Fruit fly (Drosophila melanogaster) whole organism, embryonic: Measurements from ENCODE around the gene CG3862.
A peak's percentile ranks its signal among the peaks of the same experiment; 100 is the strongest.

Experiments
- CG10267 ChIP-seq: fragments of 200-800 bp; sonication (Bioruptor generic); optimal IDR thresholded peaks from 2 replicates; lab custom pipeline; 2018; ENCODE audit warnings: missing biosample characterization, mild to moderate bottlenecking, missing genetic modification characterization, moderate library complexity
- CG10366 ChIP-seq: fragments of 200-800 bp; sonication (Bioruptor generic); IDR thresholded peaks from 2 replicates; pipeline ENCODE4 v1.3.6; 2022; ENCODE audit warnings: missing biosample characterization, missing genetic modification characterization
- CG11093 ChIP-seq: fragments of 200-800 bp; sonication (Bioruptor generic); IDR thresholded peaks from 3 replicates; pipeline ENCODE4 v1.3.6; 2022; ENCODE audit warnings: missing biosample characterization, missing genetic modification characterization
- CG11398 ChIP-seq: fragments of 200-800 bp; sonication (Bioruptor generic); optimal IDR thresholded peaks from 2 replicates; lab custom pipeline; 2016; ENCODE audit warnings: missing biosample characterization, missing genetic modification characterization
- CG14441 ChIP-seq: fragments of 200-800 bp; sonication (Bioruptor generic); IDR thresholded peaks from 2 replicates; pipeline ENCODE4 v1.3.6; 2022; ENCODE audit warnings: missing biosample characterization, missing genetic modification characterization
- CG15514 ChIP-seq: fragments of 200-800 bp; sonication (Bioruptor generic); optimal IDR thresholded peaks from 3 replicates; lab custom pipeline; 2017; ENCODE audit warnings: missing biosample characterization, missing genetic modification characterization, mild to moderate bottlenecking, moderate library complexity, missing genetic modification reagents
- CG17361 ChIP-seq: fragments of 200-800 bp; sonication (Bioruptor generic); IDR thresholded peaks from 3 replicates; pipeline ENCODE4 v1.3.6; 2022; ENCODE audit warnings: missing biosample characterization, missing genetic modification characterization
- CG18619 ChIP-seq: fragments of 200-800 bp; sonication (Bioruptor generic); optimal IDR thresholded peaks from 3 replicates; lab custom pipeline; 2017; ENCODE audit warnings: missing biosample characterization, mild to moderate bottlenecking, missing genetic modification characterization
- CG18764 ChIP-seq: fragments of 200-800 bp; sonication (Bioruptor generic); optimal IDR thresholded peaks from 3 replicates; lab custom pipeline; 2016; ENCODE audit warnings: missing biosample characterization, missing genetic modification characterization
- CG31365 ChIP-seq: fragments of 200-800 bp; sonication (Bioruptor generic); optimal IDR thresholded peaks from 2 replicates; lab custom pipeline; 2018; ENCODE audit warnings: missing biosample characterization, mild to moderate bottlenecking, missing genetic modification characterization
- CG4328 ChIP-seq: fragments of 200-800 bp; sonication (Bioruptor generic); optimal IDR thresholded peaks from 3 replicates; lab custom pipeline; 2017; ENCODE audit warnings: missing biosample characterization, missing genetic modification reagents, missing genetic modification characterization
- CG4820 ChIP-seq: fragments of 200-800 bp; sonication (Bioruptor generic); optimal IDR thresholded peaks from 3 replicates; lab custom pipeline; 2016; ENCODE audit warnings: missing biosample characterization, missing genetic modification characterization
- CG5245 ChIP-seq: fragments of 200-800 bp; sonication (Bioruptor generic); optimal IDR thresholded peaks from 3 replicates; lab custom pipeline; 2016; ENCODE audit warnings: missing biosample characterization, missing genetic modification characterization
- CG6175 ChIP-seq: fragments of 200-800 bp; sonication (Bioruptor generic); IDR thresholded peaks from 3 replicates; pipeline ENCODE4 v1.3.6; 2022; ENCODE audit warnings: missing biosample characterization, missing genetic modification characterization
- CG6654 ChIP-seq: fragments of 200-800 bp; sonication (Bioruptor generic); optimal IDR thresholded peaks from 2 replicates; lab custom pipeline; 2017; ENCODE audit warnings: missing biosample characterization, mild to moderate bottlenecking, missing genetic modification characterization
- CG7928 ChIP-seq: fragments of 200-800 bp; sonication (Bioruptor generic); optimal IDR thresholded peaks from 2 replicates; lab custom pipeline; 2017; ENCODE audit warnings: missing biosample characterization, mild to moderate bottlenecking, missing genetic modification characterization
- Dip3 ChIP-seq: fragments of 200-800 bp; sonication (Bioruptor generic); optimal IDR thresholded peaks from 3 replicates; lab custom pipeline; 2016; ENCODE audit warnings: missing biosample characterization, missing genetic modification characterization
- Eip74EF ChIP-seq, 2 experiments: fragments of 200-800 bp in 1 of 2; fragments of >200 bp in 1 of 2; sonication (Bioruptor generic) in 1 of 2; optimal IDR thresholded peaks; 2 replicates each; lab custom pipeline; 2017 to 2019; ENCODE audit warnings: missing biosample characterization in 2 of 2, missing genetic modification characterization in 2 of 2, mild to moderate bottlenecking in 1 of 2, moderate library complexity in 1 of 2
- Fer1 ChIP-seq: fragments of 200-800 bp; sonication (Bioruptor generic); optimal IDR thresholded peaks from 2 replicates; lab custom pipeline; 2017; ENCODE audit warnings: missing biosample characterization, mild to moderate bottlenecking, missing genetic modification characterization
- Hsf ChIP-seq: fragments of 200-800 bp; sonication (Bioruptor generic); optimal IDR thresholded peaks from 3 replicates; lab custom pipeline; 2016; ENCODE audit warnings: missing biosample characterization, missing genetic modification characterization
- Lhr ChIP-seq: fragments of 200-800 bp; sonication (Bioruptor generic); optimal IDR thresholded peaks from 3 replicates; lab custom pipeline; 2017; ENCODE audit warnings: mild to moderate bottlenecking, missing biosample characterization, missing genetic modification reagents, missing genetic modification characterization
- NC2β ChIP-seq: fragments of 200-800 bp; sonication (Bioruptor generic); optimal IDR thresholded peaks from 2 replicates; lab custom pipeline; 2016; ENCODE audit warnings: missing biosample characterization, missing genetic modification characterization
- Neu2 ChIP-seq: fragments of 200-800 bp; sonication (Bioruptor generic); optimal IDR thresholded peaks from 3 replicates; lab custom pipeline; 2016; ENCODE audit warnings: missing biosample characterization, missing genetic modification characterization, borderline replicate concordance
- Nf-YA ChIP-seq: fragments of 200-800 bp; sonication (Bioruptor generic); IDR thresholded peaks from 2 replicates; pipeline ENCODE4 v1.3.6; 2022; ENCODE audit warnings: missing biosample characterization, missing genetic modification characterization
- Oli ChIP-seq: fragments of 200-800 bp; sonication (Bioruptor generic); optimal IDR thresholded peaks from 2 replicates; lab custom pipeline; 2018; ENCODE audit warnings: missing biosample characterization, mild to moderate bottlenecking, missing genetic modification characterization, moderate library complexity
- Ptx1 ChIP-seq: fragments of 200-800 bp; sonication (Bioruptor generic); IDR thresholded peaks from 2 replicates; pipeline ENCODE4 v1.3.6; 2022; ENCODE audit warnings: missing biosample characterization, missing genetic modification characterization
- Rfx ChIP-seq: fragments of 200-800 bp; sonication (Bioruptor generic); IDR thresholded peaks from 2 replicates; pipeline ENCODE4 v1.3.6; 2022; ENCODE audit warnings: missing biosample characterization, missing genetic modification characterization
- Rx ChIP-seq: fragments of 200-800 bp; sonication (Bioruptor generic); IDR thresholded peaks from 2 replicates; pipeline ENCODE4 v1.3.6; 2022; ENCODE audit warnings: missing biosample characterization, missing genetic modification characterization
- Sox102F ChIP-seq: fragments of 200-800 bp; sonication (Bioruptor generic); optimal IDR thresholded peaks from 2 replicates; lab custom pipeline; 2018; ENCODE audit warnings: missing biosample characterization, mild to moderate bottlenecking, missing genetic modification characterization, moderate library complexity
- Sry-β ChIP-seq: fragments of 200-800 bp; sonication (Bioruptor generic); optimal IDR thresholded peaks from 2 replicates; lab custom pipeline; 2018; ENCODE audit warnings: missing biosample characterization, mild to moderate bottlenecking, missing genetic modification characterization, moderate library complexity
- Taf1 ChIP-seq: fragments of 200-800 bp; sonication (Bioruptor generic); IDR thresholded peaks from 2 replicates; pipeline ENCODE4 v1.3.6; 2022; ENCODE audit warnings: missing biosample characterization, missing genetic modification characterization
- Xbp1 ChIP-seq: fragments of 200-800 bp; sonication (Bioruptor generic); optimal IDR thresholded peaks from 3 replicates; lab custom pipeline; 2016; ENCODE audit warnings: missing biosample characterization, mild to moderate bottlenecking, missing genetic modification characterization
- chm ChIP-seq: fragments of 200-800 bp; sonication (Bioruptor generic); IDR thresholded peaks from 2 replicates; pipeline ENCODE4 v1.3.6; 2022; ENCODE audit warnings: missing biosample characterization, missing genetic modification characterization
- cwo ChIP-seq: fragments of 200-800 bp; sonication (Bioruptor generic); optimal IDR thresholded peaks from 3 replicates; lab custom pipeline; 2017; ENCODE audit warnings: missing biosample characterization, missing genetic modification characterization, mild to moderate bottlenecking, moderate library complexity, missing genetic modification reagents
- fd96Cb ChIP-seq: fragments of 200-800 bp; sonication (Bioruptor generic); optimal IDR thresholded peaks from 2 replicates; lab custom pipeline; 2018; ENCODE audit warnings: missing biosample characterization, mild to moderate bottlenecking, missing genetic modification characterization, moderate library complexity
- gro ChIP-seq: fragments of 200-800 bp; sonication (Bioruptor generic); optimal IDR thresholded peaks from 2 replicates; lab custom pipeline; 2016; ENCODE audit warnings: missing biosample characterization, missing genetic modification characterization
- h ChIP-seq: fragments of >200 bp; optimal IDR thresholded peaks from 2 replicates; lab custom pipeline; 2017
- lilli ChIP-seq: fragments of 200-800 bp; sonication (Bioruptor generic); optimal IDR thresholded peaks from 3 replicates; lab custom pipeline; 2016; ENCODE audit warnings: missing biosample characterization, missing genetic modification characterization
- nom ChIP-seq: fragments of 200-800 bp; sonication (Bioruptor generic); optimal IDR thresholded peaks from 2 replicates; lab custom pipeline; 2017; ENCODE audit warnings: missing biosample characterization, missing genetic modification characterization, mild to moderate bottlenecking, moderate library complexity, missing genetic modification reagents
- onecut ChIP-seq: fragments of 200-800 bp; sonication (Bioruptor generic); IDR thresholded peaks from 2 replicates; pipeline ENCODE4 v1.3.6; 2022; ENCODE audit warnings: missing biosample characterization, missing genetic modification characterization
- otp ChIP-seq: fragments of 200-800 bp; sonication (Bioruptor generic); IDR thresholded peaks from 3 replicates; pipeline ENCODE4, ENCODE4 v1.3.6; 2022; ENCODE audit warnings: missing biosample characterization, missing genetic modification characterization
- pan ChIP-seq, 4 experiments: fragments of >200 bp in 3 of 4; fragments of 200-800 bp in 1 of 4; sonication (Bioruptor generic) in 1 of 4; optimal IDR thresholded peaks in 3 of 4; IDR thresholded peaks in 1 of 4; 2 replicates each; pipeline versions ENCODE4 v1.3.6 to Lab custom; 2017 to 2022; ENCODE audit warnings: missing biosample characterization in 2 of 4, missing genetic modification characterization in 2 of 4, mixed read lengths in 1 of 4
- pho ChIP-seq: fragments of 200-800 bp; sonication (Bioruptor generic); optimal IDR thresholded peaks from 2 replicates; lab custom pipeline; 2016; ENCODE audit warnings: missing biosample characterization, missing genetic modification characterization
- psq ChIP-seq: fragments of 200-800 bp; sonication (Bioruptor generic); optimal IDR thresholded peaks from 2 replicates; lab custom pipeline; 2017; ENCODE audit warnings: missing biosample characterization, missing genetic modification characterization
- sim ChIP-seq: fragments of 200-800 bp; sonication (Bioruptor generic); IDR thresholded peaks from 2 replicates; pipeline ENCODE4 v1.3.6; 2022; ENCODE audit warnings: missing biosample characterization, missing genetic modification characterization
- slp2 ChIP-seq: fragments of 200-800 bp; sonication (Bioruptor generic); optimal IDR thresholded peaks from 2 replicates; lab custom pipeline; 2016; ENCODE audit warnings: missing biosample characterization, missing genetic modification characterization
- ssp ChIP-seq: fragments of 200-800 bp; sonication (Bioruptor generic); IDR thresholded peaks from 2 replicates; pipeline ENCODE4 v1.3.6; 2022; ENCODE audit warnings: missing biosample characterization, missing genetic modification characterization
- stwl ChIP-seq: fragments of 200-800 bp; sonication (Bioruptor generic); optimal IDR thresholded peaks from 3 replicates; lab custom pipeline; 2018; ENCODE audit warnings: missing biosample characterization, mild to moderate bottlenecking, missing genetic modification characterization, moderate library complexity
- vfl ChIP-seq: fragments of 200-800 bp; sonication (Bioruptor generic); optimal IDR thresholded peaks from 2 replicates; lab custom pipeline; 2016; ENCODE audit warnings: missing biosample characterization, missing genetic modification characterization
- wek ChIP-seq: fragments of 200-800 bp; sonication (Bioruptor generic); optimal IDR thresholded peaks from 3 replicates; lab custom pipeline; 2018; ENCODE audit warnings: missing biosample characterization, mild to moderate bottlenecking, missing genetic modification characterization, moderate library complexity

The CG3862 gene

dm6 chr2L:850727-851257 is 25.1 kb upstream of the CG3862 start, which contains the start of gene drongo:
Gene drongo, minus strand, starts transcription at chr2L:851071.
- TF ChIP-seq wek (peak; percentile 41), slp2 (GFP tag; lab: Kevin White, UChicago) (no peak), CG5245 (no peak), CG31365 (tag; lab: Kevin White, UChicago) (peak; percentile 6), CG14441 (GFP tag; lab: Robert Waterston, UW) (peak; percentile 32; the same call in 1 of the 2 replicates), ssp (no peak), NC2β (peak; percentile 53), sim (GFP tag; lab: Robert Waterston, UW) (0 out of 2 replicates have a peak, but pooled peaks have one; percentile 8), Fer1 (GFP tag; lab: Kevin White, UChicago) (peak; percentile 54), Sox102F (GFP tag; lab: Kevin White, UChicago) (no peak), CG6654 (no peak), fd96Cb (no peak), h (no peak), CG11093 (GFP tag; lab: Robert Waterston, UW) (no peak), vfl (GFP tag; lab: Kevin White, UChicago) (peak; percentile 57), nom (peak; percentile 76), lilli (peak; percentile 33), Neu2 (no peak), Xbp1 (GFP tag; lab: Kevin White, UChicago) (peak; percentile 45), CG4820 (GFP tag; lab: Kevin White, UChicago) (no peak), Sry-β (GFP tag; lab: Kevin White, UChicago) (peak; percentile 7), CG17361 (GFP tag; lab: Robert Waterston, UW) (no peak), CG7928 (GFP tag; lab: Kevin White, UChicago) (peak; percentile 19), chm (GFP tag; lab: Robert Waterston, UW) (peak; percentile 87), Rx (GFP tag; lab: Robert Waterston, UW) (no peak), CG15514 (GFP tag; lab: Kevin White, UChicago) (peak; percentile 75), CG18764 (GFP tag; lab: Kevin White, UChicago) (no peak), Eip74EF (GFP tag; optimal IDR thresholded peaks at IDR 0.05; lab: Kevin White, UChicago) (peak in 1 of 2 experiments; percentile 10), stwl (tag; lab: Kevin White, UChicago) (peak; percentile 43), onecut (GFP tag; lab: Robert Waterston, UW) (peak; percentile 50), pho (GFP tag; lab: Kevin White, UChicago) (peak; percentile 37), psq (GFP tag; lab: Kevin White, UChicago) (peak; percentile 34), Lhr (peak; percentile 87), CG4328 (GFP tag; lab: Kevin White, UChicago) (peak; percentile 20), cwo (GFP tag; lab: Kevin White, UChicago) (no peak), Hsf (peak; percentile 27), Oli (tag; lab: Kevin White, UChicago) (no peak), otp (GFP tag; lab: Robert Waterston, UW) (0 out of 3 replicates have a peak, but pooled peaks have one; percentile 44), CG10366 (GFP tag; lab: Robert Waterston, UW) (no peak), CG10267 (tag; lab: Kevin White, UChicago) (peak; percentile 51), CG11398 (GFP tag; lab: Kevin White, UChicago) (peak; percentile 12), Taf1 (no peak), Nf-YA (GFP tag; lab: Robert Waterston, UW) (no peak), CG18619 (peak; percentile 14), CG6175 (no peak), Rfx (peak; percentile 64), gro (GFP tag; lab: Kevin White, UChicago) (peak; percentile 85), pan (optimal IDR thresholded peaks at IDR 0.05; lab: Kevin White, UChicago) (no peak), pan (GFP tag; optimal IDR thresholded peaks at IDR 0.05 in 1 of 2, IDR thresholded peaks at IDR 0.05 in 1 of 2) (no peak), Dip3 (GFP tag; lab: Kevin White, UChicago) (peak; percentile 18), Ptx1 (GFP tag; lab: Robert Waterston, UW) (no peak)
